Worm (Caenorhabditis elegans): ENCODE results near the gene T23G4.2.
"Not testable (repeated sequence)": the region's sequence is repeated elsewhere in the genome, so short reads cannot be mapped to it uniquely, and the experiment has no call there.

The T23G4.2 gene

ce11 chrIV:13666849-13667430 is 22.4 kb downstream of the T23G4.2 start, which contains the start of gene fbxa-215:
fbxa-215 (minus strand) TSS chrIV:13666909.
- no peak for TF ChIP-seq W03F9.2 (tag; optimal IDR thresholded peaks at IDR 0.05)
- TF ChIP-seq dao-5 (tag; optimal IDR thresholded peaks at IDR 0.05) = no peak
- TF ChIP-seq him-1 (tag; optimal IDR thresholded peaks at IDR 0.05) = no peak

- TF ChIP-seq dao-5 (tag; optimal IDR thresholded peaks at IDR 0.05) (no peak), W03F9.2 (tag; optimal IDR thresholded peaks at IDR 0.05) (no peak)
Observed at ce11 chrIV:13665073-13665472, 24.3 kb downstream of the T23G4.2 start.

- TF ChIP-seq him-1 (tag; optimal IDR thresholded peaks at IDR 0.05) (no peak), dao-5 (tag; optimal IDR thresholded peaks at IDR 0.05) (no peak), W03F9.2 (tag; optimal IDR thresholded peaks at IDR 0.05) (no peak)
Observed at ce11 chrIV:13664090-13664489, 25.3 kb downstream of the T23G4.2 start, which contains the start of gene Y45F10C.4. Y45F10C.4 (minus strand) TSS chrIV:13664190.

- TF ChIP-seq dao-5, him-1, W03F9.2 (tag; optimal IDR thresholded peaks at IDR 0.05): not testable (repeated sequence)
Observed at ce11 chrIV:13662570-13662969, 26.8 kb downstream of the T23G4.2 start, which contains the start of gene Y45F10C.2. Y45F10C.2 (minus strand) TSS chrIV:13662670.

ce11 chrIV:13659449-13659848 is 29.9 kb downstream of the T23G4.2 start, which contains the start of gene Y45F10C.1:
Y45F10C.1 (minus strand) TSS chrIV:13659549.
- TF ChIP-seq W03F9.2, him-1, dao-5 (tag; optimal IDR thresholded peaks at IDR 0.05): not testable (repeated sequence)

- not testable (repeated sequence) for TF ChIP-seq him-1, W03F9.2, dao-5 (tag; optimal IDR thresholded peaks at IDR 0.05)
Observed at ce11 chrIV:13652023-13652422, 37.3 kb downstream of the T23G4.2 start, which contains the start of gene Y45F10C.6. Y45F10C.6 (plus strand) TSS chrIV:13652323.

ce11 chrIV:13651411-13651810 is 37.9 kb downstream of the T23G4.2 start, which contains the start of gene C08F11.12:
C08F11.12 (minus strand) TSS chrIV:13651511.
- TF ChIP-seq him-1, dao-5, W03F9.2 (tag; optimal IDR thresholded peaks at IDR 0.05): not testable (repeated sequence)

ce11 chrIV:13650238-13650637 is 39.1 kb downstream of the T23G4.2 start, which contains the start of gene C08F11.17:
C08F11.17 (minus strand) TSS chrIV:13650338.
- TF ChIP-seq dao-5 (tag; optimal IDR thresholded peaks at IDR 0.05) (no peak), W03F9.2 (tag; optimal IDR thresholded peaks at IDR 0.05) (no peak), him-1 (tag; optimal IDR thresholded peaks at IDR 0.05) (no peak)

ce11 chrIV:13649126-13649525 is 40.2 kb downstream of the T23G4.2 start, which contains the start of gene C08F11.10:
C08F11.10 (minus strand) TSS chrIV:13649226.
- no peak for TF ChIP-seq dao-5 (tag; optimal IDR thresholded peaks at IDR 0.05)
- no peak for TF ChIP-seq him-1 (tag; optimal IDR thresholded peaks at IDR 0.05)
- no peak for TF ChIP-seq W03F9.2 (tag; optimal IDR thresholded peaks at IDR 0.05)

ce11 chrIV:13647558-13647957 is 41.8 kb downstream of the T23G4.2 start, which contains the start of gene ule-4:
ule-4 (minus strand) TSS chrIV:13647658.
- no peak for TF ChIP-seq W03F9.2 (tag; optimal IDR thresholded peaks at IDR 0.05)
- no peak for TF ChIP-seq dao-5 (tag; optimal IDR thresholded peaks at IDR 0.05)
- no peak for TF ChIP-seq him-1 (tag; optimal IDR thresholded peaks at IDR 0.05)

- TF ChIP-seq W03F9.2 (tag; optimal IDR thresholded peaks at IDR 0.05) (no peak), dao-5 (tag; optimal IDR thresholded peaks at IDR 0.05) (no peak)
Observed at ce11 chrIV:13645823-13646222, 43.5 kb downstream of the T23G4.2 start, which contains the start of gene srz-29. srz-29 (minus strand) TSS chrIV:13645923.

ce11 chrIV:13639027-13639426 is 50.3 kb downstream of the T23G4.2 start, which contains the start of gene ugt-22:
ugt-22 (plus strand) TSS chrIV:13639260.
- TF ChIP-seq W03F9.2 (tag; optimal IDR thresholded peaks at IDR 0.05) (no peak), dao-5 (tag; optimal IDR thresholded peaks at IDR 0.05) (no peak), him-1 (tag; optimal IDR thresholded peaks at IDR 0.05) (no peak)

Data from whole organism, L4/young adult.